Worm (Caenorhabditis elegans) whole organism, L4/young adult: ENCODE results near the gene srz-75.

Experiments used
- W03F9.2 ChIP-seq: fragments of 150-350 bp; optimal IDR thresholded peaks from 2 replicates; lab custom pipeline; 2014; ENCODE audit warnings: missing biosample characterization, missing genetic modification characterization
- dao-5 ChIP-seq: sonication (generic microtip); optimal IDR thresholded peaks from 2 replicates; lab custom pipeline; 2016; ENCODE audit warnings: missing genotype, missing genetic modification characterization, moderate library complexity, missing compliant biosample characterization

- TF ChIP-seq dao-5 (no peak), W03F9.2 (no peak)
Observed at ce11 chrIV:16323373-16323772, 32.7 kb upstream of the srz-75 start, which contains the start of gene srz-104.
